Worm (Caenorhabditis elegans) whole organism, mixed stage, embryonic: ENCODE data around the gene Y69A2AR.16.

Source experiments
- M03D4.4 ChIP-seq: sonication (generic microtip); optimal IDR thresholded peaks from 2 replicates; lab custom pipeline; 2017; ENCODE audit warnings: mild to moderate bottlenecking, missing genetic modification characterization, missing compliant biosample characterization
- blmp-1 ChIP-seq: fragments of 150-350 bp; optimal IDR thresholded peaks from 2 replicates; lab custom pipeline; 2014; ENCODE audit warnings: missing biosample characterization, missing genetic modification characterization
- ceh-39 ChIP-seq: fragments of 150-350 bp; optimal IDR thresholded peaks from 2 replicates; lab custom pipeline; 2014; ENCODE audit warnings: missing biosample characterization, missing genetic modification characterization
- cnd-1 ChIP-seq: fragments of 200-800 bp; sonication (Bioruptor generic); optimal IDR thresholded peaks from 2 replicates; lab custom pipeline; 2018; ENCODE audit warnings: mild to moderate bottlenecking, missing genetic modification characterization, missing compliant biosample characterization
- elt-1 ChIP-seq: sonication (generic microtip); optimal IDR thresholded peaks from 2 replicates; lab custom pipeline; 2017; ENCODE audit warnings: missing genetic modification characterization, mild to moderate bottlenecking, missing compliant biosample characterization, antibody characterized with exemption, moderate library complexity, borderline replicate concordance; ENCODE audit not compliant: insufficient read depth
- lin-13 ChIP-seq: fragments of 150-350 bp; optimal IDR thresholded peaks from 2 replicates; lab custom pipeline; 2014; ENCODE audit warnings: missing biosample characterization, missing genetic modification characterization
- mep-1 ChIP-seq: fragments of 150-350 bp; optimal IDR thresholded peaks from 2 replicates; lab custom pipeline; 2017; ENCODE audit warnings: missing biosample characterization, missing genetic modification reagents, missing genetic modification characterization, inconsistent platforms
- nhr-12 ChIP-seq: fragments of 150-350 bp; optimal IDR thresholded peaks from 2 replicates; lab custom pipeline; 2014; ENCODE audit warnings: missing biosample characterization, missing genetic modification characterization
- nhr-237 ChIP-seq: fragments of 150-350 bp; optimal IDR thresholded peaks from 2 replicates; lab custom pipeline; 2014; ENCODE audit warnings: missing biosample characterization, missing genetic modification characterization
- nhr-28 ChIP-seq: fragments of 150-350 bp; optimal IDR thresholded peaks from 2 replicates; lab custom pipeline; 2014; ENCODE audit warnings: missing biosample characterization, missing genetic modification characterization
- unc-39 ChIP-seq: fragments of 150-350 bp; optimal IDR thresholded peaks from 2 replicates; lab custom pipeline; 2014; ENCODE audit warnings: missing biosample characterization, missing genetic modification characterization
- unc-62 ChIP-seq: fragments of 150-350 bp; optimal IDR thresholded peaks from 2 replicates; lab custom pipeline; 2014; ENCODE audit warnings: missing biosample characterization, missing genetic modification reagents, missing genetic modification characterization
- ztf-11 ChIP-seq: fragments of 150-350 bp; optimal IDR thresholded peaks from 2 replicates; lab custom pipeline; 2014; ENCODE audit warnings: missing biosample characterization, missing genetic modification characterization

DNA sequence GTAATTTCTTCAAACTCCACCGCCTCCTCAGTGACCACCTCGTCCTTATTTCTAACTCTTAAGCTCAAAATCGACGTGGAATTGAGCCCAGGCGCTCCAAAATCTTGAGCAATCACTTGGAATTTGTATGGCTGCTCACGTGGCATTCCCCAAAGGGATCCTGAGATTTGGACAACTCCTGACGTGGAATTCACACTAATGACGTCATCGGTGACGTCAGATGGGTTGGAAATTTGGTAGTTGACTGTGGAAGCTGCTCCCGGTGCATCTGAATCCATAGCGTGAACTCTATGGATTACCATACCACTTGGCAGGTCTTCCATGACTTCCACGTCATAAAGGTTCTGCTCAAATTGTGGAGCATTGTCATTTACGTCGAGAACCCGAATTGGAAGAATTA lies 42.5 kb upstream of the Y69A2AR.16 start:
- TF ChIP-seq nhr-12 (tag; lab: Kevin White, UChicago) (no peak), elt-1 (tag; lab: Kevin White, UChicago) (no peak), unc-39 (no peak), ceh-39 (tag; lab: Kevin White, UChicago) (no peak), lin-13 (no peak), M03D4.4 (tag; lab: Kevin White, UChicago) (no peak), blmp-1 (tag; lab: Kevin White, UChicago) (no peak), ztf-11 (tag; lab: Kevin White, UChicago) (no peak), nhr-28 (tag; lab: Kevin White, UChicago) (no peak), mep-1 (tag; lab: Kevin White, UChicago) (no peak), cnd-1 (tag; lab: Kevin White, UChicago) (no peak), nhr-237 (no peak), unc-62 (GFP tag; lab: Kevin White, UChicago) (no peak)
